Fruit fly (Drosophila melanogaster) whole organism, pupa: Measurements from ENCODE around the gene PolA2.

ENCODE experiments used
- CG12605 ChIP-seq: fragments of 200-800 bp; sonication (Bioruptor generic); IDR thresholded peaks from 2 replicates; pipeline ENCODE4 v1.3.6; 2022; ENCODE audit warnings: missing biosample characterization, missing genetic modification characterization
- CG13204 ChIP-seq: fragments of 200-800 bp; sonication (Bioruptor generic); optimal IDR thresholded peaks from 2 replicates; lab custom pipeline; 2018; ENCODE audit warnings: missing biosample characterization, mild to moderate bottlenecking, missing genetic modification characterization, moderate library complexity
- CG14655 ChIP-seq: fragments of 200-800 bp; sonication (Bioruptor generic); optimal IDR thresholded peaks from 3 replicates; lab custom pipeline; 2017; ENCODE audit warnings: mild to moderate bottlenecking, missing biosample characterization, missing genetic modification reagents, missing genetic modification characterization
- CG17806 ChIP-seq: fragments of 200-800 bp; sonication (Bioruptor generic); optimal IDR thresholded peaks from 2 replicates; lab custom pipeline; 2018; ENCODE audit warnings: missing biosample characterization, mild to moderate bottlenecking, missing genetic modification characterization, moderate library complexity
- CG32121 ChIP-seq: fragments of 200-800 bp; sonication (Bioruptor generic); IDR thresholded peaks from 2 replicates; pipeline ENCODE4 v1.3.6; 2022; ENCODE audit warnings: missing biosample characterization, missing genetic modification characterization
- CG4496 ChIP-seq: fragments of 200-800 bp; sonication (Bioruptor generic); IDR thresholded peaks from 3 replicates; pipeline ENCODE4 v1.3.6; 2022; ENCODE audit warnings: missing biosample characterization, missing genetic modification characterization
- Pif1A ChIP-seq: fragments of 200-800 bp; sonication (Bioruptor generic); optimal IDR thresholded peaks from 3 replicates; lab custom pipeline; 2016; ENCODE audit warnings: missing biosample characterization, missing genetic modification characterization
- gl ChIP-seq: fragments of 200-800 bp; sonication (Bioruptor generic); optimal IDR thresholded peaks from 2 replicates; lab custom pipeline; 2018; ENCODE audit warnings: missing biosample characterization, mild to moderate bottlenecking, missing genetic modification characterization

- TF ChIP-seq CG4496 (GFP tag; lab: Robert Waterston, UW) = no peak
- TF ChIP-seq CG14655 (GFP tag; lab: Kevin White, UChicago) = no peak
- TF ChIP-seq gl (tag; lab: Kevin White, UChicago) = no peak
- TF ChIP-seq CG17806 (tag; lab: Kevin White, UChicago) = no peak
- no peak for TF ChIP-seq CG32121 (GFP tag; lab: Robert Waterston, UW)
- no peak for TF ChIP-seq CG12605
- no peak for TF ChIP-seq Pif1A (GFP tag; lab: Kevin White, UChicago)
- no peak for TF ChIP-seq CG13204
These were observed 16.0 kb upstream of the PolA2 start for dm6 chr3R:27223012-27223411.
